Worm (Caenorhabditis elegans) whole organism, L3 larva: ENCODE results near the gene fbxa-190.

Experiments
- ZK546.5 ChIP-seq: sonication (generic microtip); optimal IDR thresholded peaks from 2 replicates; lab custom pipeline; 2017; ENCODE audit warnings: missing biosample characterization, missing genetic modification characterization
- aly-2 ChIP-seq: fragments of 150-350 bp; optimal IDR thresholded peaks from 2 replicates; lab custom pipeline; 2014; ENCODE audit warnings: missing biosample characterization, missing genetic modification characterization
- ama-1 ChIP-seq: fragments of 150-350 bp; optimal IDR thresholded peaks from 2 replicates; lab custom pipeline; 2018
- ceh-16 ChIP-seq: sonication (generic microtip); optimal IDR thresholded peaks from 2 replicates; lab custom pipeline; 2017; ENCODE audit warnings: missing biosample characterization, missing genetic modification characterization
- ceh-28 ChIP-seq: fragments of 150-350 bp; optimal IDR thresholded peaks from 2 replicates; lab custom pipeline; 2014; ENCODE audit warnings: missing biosample characterization, missing genetic modification reagents, missing genetic modification characterization
- ceh-82 ChIP-seq: fragments of 150-350 bp; optimal IDR thresholded peaks from 2 replicates; lab custom pipeline; 2014; ENCODE audit warnings: missing biosample characterization, missing genetic modification characterization
- daf-12 ChIP-seq: fragments of 150-350 bp; optimal IDR thresholded peaks from 2 replicates; lab custom pipeline; 2014; ENCODE audit warnings: missing biosample characterization, missing genetic modification reagents, missing genetic modification characterization
- egl-27 ChIP-seq: sonication (generic microtip); optimal IDR thresholded peaks from 4 replicates; lab custom pipeline; 2017; ENCODE audit warnings: missing biosample characterization, missing genetic modification reagents, missing genetic modification characterization
- elt-2 ChIP-seq: sonication (generic microtip); optimal IDR thresholded peaks from 2 replicates; lab custom pipeline; 2016; ENCODE audit warnings: missing genetic modification reagents, mild to moderate bottlenecking, missing genetic modification characterization, missing compliant biosample characterization
- eor-1 ChIP-seq, 2 experiments: fragments of 150-350 bp; optimal IDR thresholded peaks; 2 replicates each; lab custom pipeline; 2014 to 2018; ENCODE audit warnings: missing biosample characterization in 2 of 2, missing genetic modification characterization in 2 of 2
- fkh-2 ChIP-seq: fragments of 150-350 bp; optimal IDR thresholded peaks from 2 replicates; lab custom pipeline; 2014; ENCODE audit warnings: missing biosample characterization, missing genetic modification reagents, missing genetic modification characterization
- fos-1 ChIP-seq: fragments of 150-350 bp; optimal IDR thresholded peaks from 2 replicates; lab custom pipeline; 2014; ENCODE audit warnings: missing biosample characterization, missing genetic modification characterization
- hmg-11 ChIP-seq: sonication (generic microtip); optimal IDR thresholded peaks from 2 replicates; lab custom pipeline; 2016; ENCODE audit warnings: missing genetic modification characterization, missing compliant biosample characterization
- lin-15B ChIP-seq: fragments of 150-350 bp; optimal IDR thresholded peaks from 2 replicates; lab custom pipeline; 2014; ENCODE audit warnings: missing biosample characterization, missing genetic modification characterization
- lsy-12 ChIP-seq: sonication (generic microtip); optimal IDR thresholded peaks from 2 replicates; lab custom pipeline; 2016; ENCODE audit warnings: mild to moderate bottlenecking, missing genetic modification characterization, missing compliant biosample characterization
- mdl-1 ChIP-seq: fragments of 150-350 bp; optimal IDR thresholded peaks from 2 replicates; lab custom pipeline; 2014; ENCODE audit warnings: missing biosample characterization, missing genetic modification characterization
- mml-1 ChIP-seq: fragments of 150-350 bp; sonication (generic microtip); optimal IDR thresholded peaks from 3 replicates; lab custom pipeline; 2014; ENCODE audit warnings: missing biosample characterization, missing genetic modification characterization
- nfya-1 ChIP-seq: sonication (generic microtip); optimal IDR thresholded peaks from 2 replicates; lab custom pipeline; 2017; ENCODE audit warnings: missing genetic modification characterization, mild to moderate bottlenecking, missing compliant biosample characterization, antibody characterized with exemption, moderate library complexity; ENCODE audit not compliant: insufficient read depth
- nhr-12 ChIP-seq: fragments of 150-350 bp; optimal IDR thresholded peaks from 2 replicates; lab custom pipeline; 2014; ENCODE audit warnings: missing biosample characterization, missing genetic modification characterization
- nhr-23 ChIP-seq: fragments of 150-350 bp; optimal IDR thresholded peaks from 2 replicates; lab custom pipeline; 2014; ENCODE audit warnings: missing biosample characterization, missing genetic modification reagents, missing genetic modification characterization
- nhr-237 ChIP-seq: fragments of 150-350 bp; optimal IDR thresholded peaks from 2 replicates; lab custom pipeline; 2014; ENCODE audit warnings: missing biosample characterization, missing genetic modification characterization
- nhr-25 ChIP-seq: sonication (generic microtip); optimal IDR thresholded peaks from 2 replicates; lab custom pipeline; 2017; ENCODE audit warnings: missing biosample characterization, missing genetic modification characterization
- nhr-43 ChIP-seq: sonication (generic microtip); optimal IDR thresholded peaks from 2 replicates; lab custom pipeline; 2016; ENCODE audit warnings: mild to moderate bottlenecking, missing genetic modification characterization, missing compliant biosample characterization; ENCODE audit not compliant: poor library complexity, severe bottlenecking
- nhr-67 ChIP-seq: fragments of 150-350 bp; optimal IDR thresholded peaks from 2 replicates; lab custom pipeline; 2014; ENCODE audit warnings: missing biosample characterization, missing genetic modification characterization
- nhr-76 ChIP-seq: fragments of 150-350 bp; sonication (generic microtip); optimal IDR thresholded peaks from 5 replicates; lab custom pipeline; 2014; ENCODE audit warnings: missing biosample characterization, missing genetic modification characterization
- nhr-77 ChIP-seq: fragments of 150-350 bp; optimal IDR thresholded peaks from 2 replicates; lab custom pipeline; 2014; ENCODE audit warnings: missing biosample characterization, missing genetic modification characterization
- pha-4 ChIP-seq: fragments of 150-350 bp; optimal IDR thresholded peaks from 2 replicates; lab custom pipeline; 2014; ENCODE audit warnings: missing biosample characterization, missing genetic modification reagents, missing genetic modification characterization
- pqm-1 ChIP-seq: fragments of 150-350 bp; optimal IDR thresholded peaks from 2 replicates; lab custom pipeline; 2017; ENCODE audit warnings: missing biosample characterization, missing genetic modification characterization, inconsistent platforms
- skn-1 ChIP-seq: fragments of 150-350 bp; optimal IDR thresholded peaks from 2 replicates; lab custom pipeline; 2014; ENCODE audit warnings: missing biosample characterization, missing genetic modification characterization
- snpc-4 ChIP-seq: fragments of 150-350 bp; optimal IDR thresholded peaks from 2 replicates; lab custom pipeline; 2014; ENCODE audit warnings: missing biosample characterization, missing genetic modification characterization
- tbx-2 ChIP-seq: sonication (generic microtip); optimal IDR thresholded peaks from 2 replicates; lab custom pipeline; 2016; ENCODE audit warnings: mild to moderate bottlenecking, missing genetic modification characterization, missing compliant biosample characterization
- unc-39 ChIP-seq: sonication (generic microtip); optimal IDR thresholded peaks from 4 replicates; lab custom pipeline; 2017; ENCODE audit warnings: missing biosample characterization, missing genetic modification characterization
- unc-62 ChIP-seq: fragments of 150-350 bp; sonication (generic microtip); optimal IDR thresholded peaks from 4 replicates; lab custom pipeline; 2014; ENCODE audit warnings: missing biosample characterization, missing genetic modification reagents, missing genetic modification characterization
- ztf-11 ChIP-seq: fragments of 150-350 bp; optimal IDR thresholded peaks from 2 replicates; lab custom pipeline; 2014; ENCODE audit warnings: missing biosample characterization, missing genetic modification characterization

fbxa-190 gene

DNA sequence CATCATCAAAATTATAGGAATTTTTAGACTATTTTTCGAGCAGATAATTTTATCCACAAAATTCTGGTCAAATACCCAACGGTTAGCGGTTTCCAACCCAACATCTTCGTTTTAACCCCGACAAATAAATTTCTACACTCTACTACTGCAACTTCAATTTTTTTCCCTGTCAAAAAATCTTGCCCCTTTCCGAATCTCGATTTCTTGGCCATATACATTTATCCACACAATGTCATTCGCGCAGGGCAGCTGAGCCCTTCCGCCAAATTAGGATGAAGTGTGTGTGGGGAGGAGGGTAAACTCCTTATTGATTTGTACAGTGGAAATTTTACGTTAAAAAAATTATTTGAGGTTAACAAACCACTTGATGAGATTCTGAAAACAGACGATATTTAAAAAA, 27.0 kb upstream of the fbxa-190 start (continued):
- peak; percentile 96 for TF ChIP-seq skn-1
- TF ChIP-seq mdl-1, result peak; percentile 80
- peak; percentile 98 for TF ChIP-seq nhr-43 (tag; lab: Kevin White, UChicago)
- peak; percentile 98 for TF ChIP-seq tbx-2
- peak; percentile 93 for TF ChIP-seq fos-1 (tag; lab: Kevin White, UChicago)
- peak; percentile 45 for TF ChIP-seq unc-39 (tag; lab: Kevin White, UChicago)
- TF ChIP-seq, all 47 proteins: peak for 41

DNA sequence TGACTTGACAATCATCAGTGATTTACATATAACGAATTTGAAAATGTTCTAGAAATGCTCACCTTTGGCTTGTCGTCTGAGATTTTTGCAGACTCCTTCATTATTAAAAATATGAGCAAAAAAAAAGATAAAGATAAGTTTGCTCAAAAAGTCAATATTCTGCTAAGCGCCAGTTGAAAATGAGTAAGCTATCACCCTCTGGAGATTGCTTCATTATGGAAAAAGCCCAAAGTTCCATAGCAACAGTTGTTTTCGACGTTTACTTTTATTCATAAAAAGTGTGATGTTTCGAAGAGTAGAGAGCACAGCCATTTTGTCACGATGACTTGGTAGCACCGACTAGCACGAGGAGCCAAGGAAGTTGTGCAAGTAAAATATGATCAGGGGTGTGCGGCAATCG, 13.5 kb upstream of the fbxa-190 start, which contains the start of gene F56C3.3:
Gene F56C3.3 (minus strand): TSS at position 101 of the 400 bp plus-strand sequence.
- TF ChIP-seq ztf-11 (tag; lab: Kevin White, UChicago) (no peak), nhr-237 (tag; lab: Kevin White, UChicago) (no peak), lin-15B (tag; lab: Kevin White, UChicago) (no peak), nhr-77 (tag; lab: Kevin White, UChicago) (no peak)

- no peak for TF ChIP-seq nhr-77 (tag; lab: Kevin White, UChicago)
- no peak for TF ChIP-seq aly-2 (tag; lab: Kevin White, UChicago)
- no peak for TF ChIP-seq unc-62
- no peak for TF ChIP-seq lsy-12 (tag; lab: Kevin White, UChicago)
- no peak for TF ChIP-seq fkh-2 (tag; lab: Kevin White, UChicago)
- no peak for TF ChIP-seq unc-39 (tag; lab: Kevin White, UChicago)
- no peak for TF ChIP-seq ama-1 (lab: Kevin White, UChicago)
- no peak for TF ChIP-seq fos-1 (tag; lab: Kevin White, UChicago)
- no peak for TF ChIP-seq ceh-82 (tag; lab: Kevin White, UChicago)
- no peak for TF ChIP-seq ZK546.5 (tag; lab: Kevin White, UChicago)
- TF ChIP-seq pha-4 (tag; lab: Kevin White, UChicago), result no peak
- TF ChIP-seq mdl-1, result no peak
- TF ChIP-seq lin-15B (tag; lab: Kevin White, UChicago), result no peak
- no peak for TF ChIP-seq ztf-11 (tag; lab: Kevin White, UChicago)
- TF ChIP-seq ceh-16, result no peak
- no peak for TF ChIP-seq nhr-76 (tag; lab: Kevin White, UChicago)
- no peak for TF ChIP-seq nhr-43 (tag; lab: Kevin White, UChicago)
- no peak for TF ChIP-seq nhr-12 (tag; lab: Kevin White, UChicago)
- TF ChIP-seq nhr-25 (tag; lab: Kevin White, UChicago), result no peak
- TF ChIP-seq mml-1 (tag; lab: Kevin White, UChicago), result no peak
- TF ChIP-seq, all 47 proteins: peak for 0
Observed at ce11 chrX:1360631-1361030, 11.2 kb upstream of the fbxa-190 start, which contains the start of gene F56C3.4. Gene F56C3.4 (minus strand): TSS chrX:1360731.

DNA sequence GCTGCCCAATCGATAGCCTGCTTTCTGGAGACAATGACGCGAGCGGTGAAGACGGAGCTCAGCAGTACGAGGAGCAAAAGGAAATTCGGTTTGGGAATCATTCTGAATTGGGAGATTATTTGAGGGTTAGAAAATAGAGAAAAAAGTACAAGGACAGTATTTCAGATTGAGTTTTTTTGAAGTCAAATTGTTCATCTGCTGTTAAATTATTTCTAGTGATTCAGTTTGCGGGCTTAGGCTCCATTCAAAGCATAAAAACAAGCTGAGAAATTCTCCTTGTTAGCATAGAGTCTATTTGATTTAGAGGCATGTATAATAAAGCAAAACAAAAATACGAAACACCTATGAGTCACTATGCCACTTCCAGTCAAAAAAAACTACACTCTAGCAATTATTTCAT, 4.4 kb upstream of the fbxa-190 start, which contains the start of gene dgn-2:
Gene dgn-2 (minus strand): TSS at position 101 of the 400 bp plus-strand sequence.
- TF ChIP-seq nfya-1 (tag; lab: Kevin White, UChicago) (no peak), pqm-1 (tag; lab: Kevin White, UChicago) (no peak), lsy-12 (tag; lab: Kevin White, UChicago) (no peak), egl-27 (tag; lab: Kevin White, UChicago) (no peak), ztf-11 (tag; lab: Kevin White, UChicago) (no peak), eor-1 (tag; optimal IDR thresholded peaks at IDR 0.05; lab: Kevin White, UChicago) (no peak), mml-1 (tag; lab: Kevin White, UChicago) (no peak), nhr-237 (tag; lab: Kevin White, UChicago) (no peak), fos-1 (tag; lab: Kevin White, UChicago) (no peak), mdl-1 (no peak), nhr-67 (tag; lab: Kevin White, UChicago) (no peak), hmg-11 (tag; lab: Kevin White, UChicago) (no peak), ama-1 (lab: Kevin White, UChicago) (no peak)

- no peak for TF ChIP-seq skn-1
- peak; percentile 9 for TF ChIP-seq elt-2
- TF ChIP-seq nhr-23 (tag; lab: Kevin White, UChicago), result no peak
- peak; percentile 10 for TF ChIP-seq ceh-28 (tag; lab: Kevin White, UChicago)
- TF ChIP-seq unc-62, result no peak
- TF ChIP-seq snpc-4 (tag; lab: Kevin White, UChicago), result no peak
- no peak for TF ChIP-seq daf-12 (tag; lab: Kevin White, UChicago)
- no peak for TF ChIP-seq nhr-76 (tag; lab: Kevin White, UChicago)
- TF ChIP-seq tbx-2, result peak; percentile 2
- TF ChIP-seq, all 47 proteins: peak for 3
Observed at ce11 chrX:1370736-1371281, 1.0 kb upstream of the fbxa-190 start, which contains the start of gene F56C3.7. Gene F56C3.7 (minus strand): TSS chrX:1370786.
